Worm (Caenorhabditis elegans) whole organism, mixed stage, embryonic: ENCODE measurements around the gene Y41D4B.11.

Experiments
- elt-3 ChIP-seq: fragments of 150-350 bp; optimal IDR thresholded peaks from 2 replicates; lab custom pipeline; 2014; ENCODE audit warnings: missing biosample characterization, missing genetic modification characterization
- flh-1 ChIP-seq: fragments of 200-800 bp; sonication (Bioruptor generic); optimal IDR thresholded peaks from 2 replicates; lab custom pipeline; 2018; ENCODE audit warnings: mild to moderate bottlenecking, missing genetic modification characterization, moderate library complexity, missing compliant biosample characterization
- lin-13 ChIP-seq: fragments of 150-350 bp; optimal IDR thresholded peaks from 2 replicates; lab custom pipeline; 2014; ENCODE audit warnings: missing biosample characterization, missing genetic modification characterization
- lsy-2 ChIP-seq: fragments of 150-350 bp; optimal IDR thresholded peaks from 2 replicates; lab custom pipeline; 2014; ENCODE audit warnings: missing biosample characterization, missing genetic modification characterization
- nhr-12 ChIP-seq: fragments of 150-350 bp; optimal IDR thresholded peaks from 2 replicates; lab custom pipeline; 2014; ENCODE audit warnings: missing biosample characterization, missing genetic modification characterization
- nhr-28 ChIP-seq: fragments of 150-350 bp; optimal IDR thresholded peaks from 2 replicates; lab custom pipeline; 2014; ENCODE audit warnings: missing biosample characterization, missing genetic modification characterization
- unc-120 ChIP-seq: sonication (generic microtip); optimal IDR thresholded peaks from 2 replicates; lab custom pipeline; 2017; ENCODE audit warnings: missing genetic modification characterization, missing compliant biosample characterization; ENCODE audit not compliant: poor library complexity, severe bottlenecking
- unc-39 ChIP-seq: fragments of 150-350 bp; optimal IDR thresholded peaks from 2 replicates; lab custom pipeline; 2014; ENCODE audit warnings: missing biosample characterization, missing genetic modification characterization

ce11 chrIV:1628730-1629129 lies 23.2 kb downstream of the Y41D4B.11 start:
- TF ChIP-seq lin-13 (tag; lab: Kevin White, UChicago), result no peak
- TF ChIP-seq unc-120, result no peak
- no peak for TF ChIP-seq elt-3 (tag; lab: Kevin White, UChicago)
- TF ChIP-seq flh-1 (GFP tag; lab: Kevin White, UChicago), result no peak
- TF ChIP-seq lsy-2 (tag; lab: Kevin White, UChicago), result no peak
- TF ChIP-seq unc-39 (tag; lab: Kevin White, UChicago), result no peak
- no peak for TF ChIP-seq nhr-28 (tag; lab: Kevin White, UChicago)
- no peak for TF ChIP-seq nhr-12
